Fruit fly (Drosophila melanogaster): ENCODE measurements around the gene CG31140.

The CG31140 gene

dm6 chr3R:23921701-23922501, 41.1 kb upstream of the CG31140 start (continued):
- TF ChIP-seq CG1603 (tag; optimal IDR thresholded peaks at IDR 0.05) (peak; percentile 29), az2 (GFP tag; optimal IDR thresholded peaks at IDR 0.05) (peak; percentile 48), CG12659 (GFP tag; optimal IDR thresholded peaks at IDR 0.05) (no peak), CG10274 (GFP tag; optimal IDR thresholded peaks at IDR 0.05) (no peak), CG15479 (GFP tag; optimal IDR thresholded peaks at IDR 0.05) (no peak), mld (GFP tag; IDR thresholded peaks at IDR 0.05; ENCODE audit: partially characterized antibody) (no peak), CG8478 (optimal IDR thresholded peaks at IDR 0.05) (no peak), Asciz (GFP tag; optimal IDR thresholded peaks at IDR 0.05) (peak; percentile 19), Elba2 (GFP tag; optimal IDR thresholded peaks at IDR 0.05) (no peak), Vsx1 (GFP tag; optimal IDR thresholded peaks at IDR 0.05) (no peak), Med (GFP tag) (peak; percentile 80), CG2199 (GFP tag; IDR thresholded peaks at IDR 0.05) (no peak), CG18764 (GFP tag; optimal IDR thresholded peaks at IDR 0.05) (no peak), dmrt99B (tag; optimal IDR thresholded peaks at IDR 0.05) (peak; percentile 68), CG13424 (tag; optimal IDR thresholded peaks at IDR 0.05) (peak; percentile 51), CG4360 (GFP tag; IDR thresholded peaks at IDR 0.05) (no peak), CG6683 (GFP tag; optimal IDR thresholded peaks at IDR 0.05) (no peak), CG7987 (GFP tag; optimal IDR thresholded peaks at IDR 0.05) (peak; percentile 83), chm (GFP tag; IDR thresholded peaks at IDR 0.05) (peak; percentile 68; the same call in 1 of the 2 replicates), gem (tag; optimal IDR thresholded peaks at IDR 0.05) (peak; percentile 75), CG31441 (GFP tag; IDR thresholded peaks at IDR 0.05) (0 out of 2 replicates have a peak, but pooled peaks have one; percentile 17), usp (GFP tag; optimal IDR thresholded peaks at IDR 0.05) (no peak), cwo (GFP tag; optimal IDR thresholded peaks at IDR 0.05) (peak; percentile 15), CG2712 (tag; optimal IDR thresholded peaks at IDR 0.05) (peak; percentile 31), Sry-β (GFP tag; optimal IDR thresholded peaks at IDR 0.05) (no peak), ara (GFP tag; IDR thresholded peaks at IDR 0.05) (0 out of 2 replicates have a peak, but pooled peaks have one; percentile 51), pan (optimal IDR thresholded peaks at IDR 0.05) (no peak), pan (GFP tag; optimal IDR thresholded peaks at IDR 0.05 in 1 of 2, IDR thresholded peaks at IDR 0.05 in 1 of 2) (peak in 1 of 2 experiments; percentile 71), CG43689 (GFP tag; IDR thresholded peaks at IDR 0.05) (no peak), fru (optimal IDR thresholded peaks at IDR 0.05) (no peak), ato (GFP tag; IDR thresholded peaks at IDR 0.05; ENCODE audit: partially characterized antibody) (no peak; the same call in 1 of the 2 replicates), CG15601 (tag; optimal IDR thresholded peaks at IDR 0.05) (no peak), ash1 (GFP tag; optimal IDR thresholded peaks at IDR 0.05) (peak; percentile 55), vnd (GFP tag; IDR thresholded peaks at IDR 0.05; ENCODE audit: partially characterized antibody) (no peak), CG9817 (tag; optimal IDR thresholded peaks at IDR 0.05) (peak; percentile 32), CG9437 (GFP tag; optimal IDR thresholded peaks at IDR 0.05) (no peak), sob (GFP tag; IDR thresholded peaks at IDR 0.05) (peak; percentile 30; the same call in 1 of the 2 replicates), YL-1 (GFP tag; optimal IDR thresholded peaks at IDR 0.05) (no peak), CG5245 (GFP tag; optimal IDR thresholded peaks at IDR 0.05) (no peak), Atf6 (GFP tag; IDR thresholded peaks at IDR 0.05) (peak; percentile 14; the same call in 1 of the 2 replicates), Sry-δ (GFP tag; optimal IDR thresholded peaks at IDR 0.05) (no peak), slp2 (GFP tag; optimal IDR thresholded peaks at IDR 0.05) (peak; percentile 11), E2f2 (GFP tag; IDR thresholded peaks at IDR 0.05) (peak; percentile 33), Ada2b (GFP tag; IDR thresholded peaks at IDR 0.05) (peak; percentile 46), zf30C (GFP tag; optimal IDR thresholded peaks at IDR 0.05) (peak; percentile 34), cato (GFP tag; optimal IDR thresholded peaks at IDR 0.05; ENCODE audit: borderline replicate concordance) (no peak), Ravus (GFP tag; IDR thresholded peaks at IDR 0.05) (no peak), CG11085 (GFP tag; IDR thresholded peaks at IDR 0.05) (no peak), CG18619 (GFP tag; optimal IDR thresholded peaks at IDR 0.05) (peak; percentile 22)

Measured in whole organism, embryonic.